Fruit fly (Drosophila melanogaster): ENCODE data around the gene BORCS6.

Gene BORCS6

DNA sequence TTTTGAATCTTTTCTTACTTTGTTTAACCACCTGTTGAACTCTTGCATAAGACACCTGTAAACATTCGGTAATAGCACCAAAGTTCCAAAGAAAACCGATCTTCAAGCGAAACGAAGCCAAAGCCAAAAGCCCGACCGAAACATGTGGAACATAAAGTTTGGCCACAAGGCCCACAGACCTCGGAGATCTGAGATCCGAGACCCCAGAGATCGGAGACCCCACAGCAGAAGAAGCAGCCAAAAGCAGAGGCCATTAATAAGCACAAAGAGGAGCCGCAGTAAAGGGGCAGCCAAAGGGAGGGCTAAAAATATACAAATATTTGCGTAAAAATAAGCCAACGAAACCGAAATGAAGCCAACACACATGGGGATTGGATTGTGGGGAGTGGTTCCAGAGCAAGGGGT is 29.8 kb upstream of the BORCS6 start (continued):
- TF ChIP-seq esn (GFP tag; optimal IDR thresholded peaks at IDR 0.05) (no peak), CG8632 (GFP tag; optimal IDR thresholded peaks at IDR 0.05) (no peak), Eip93F (GFP tag; optimal IDR thresholded peaks at IDR 0.05) (no peak), Sox14 (GFP tag; optimal IDR thresholded peaks at IDR 0.05) (no peak)

DNA sequence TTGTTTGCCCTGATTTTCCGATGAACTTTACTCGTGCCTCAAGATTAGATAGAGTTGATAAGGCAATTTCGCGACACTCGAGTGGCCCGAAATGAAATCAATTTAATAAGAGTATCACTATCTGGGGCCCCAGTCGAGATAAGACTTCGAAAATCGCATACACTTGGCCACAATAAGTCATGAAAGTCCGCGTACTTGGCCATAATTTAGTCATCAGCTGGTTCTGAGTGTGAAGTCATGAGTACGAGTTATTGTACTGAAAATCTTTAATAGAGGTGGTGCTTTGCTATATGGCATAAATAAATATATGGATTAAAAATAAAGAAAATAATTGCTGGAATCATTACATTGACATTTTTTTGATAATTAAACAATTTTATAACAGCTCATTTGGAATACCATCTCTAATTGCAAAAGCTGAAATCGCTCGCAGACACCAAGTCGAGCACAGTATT is 28.9 kb upstream of the BORCS6 start:
- TF ChIP-seq dsx (GFP tag; optimal IDR thresholded peaks at IDR 0.05; ENCODE audit: poor library complexity, severe bottlenecking) (no peak), Hr39 (GFP tag; optimal IDR thresholded peaks at IDR 0.05) (peak; percentile 22), Eip93F (GFP tag; optimal IDR thresholded peaks at IDR 0.05) (peak; percentile 81), Gug (GFP tag; IDR thresholded peaks at IDR 0.05) (no peak), spab (GFP tag; optimal IDR thresholded peaks at IDR 0.05) (no peak), lz (GFP tag; optimal IDR thresholded peaks at IDR 0.05) (peak; percentile 20), eg (GFP tag; IDR thresholded peaks at IDR 0.05) (peak; percentile 55; the same call in 1 of the 3 replicates), vri (GFP tag; optimal IDR thresholded peaks at IDR 0.05) (peak; percentile 68), Eip78C (GFP tag) (peak; percentile 45), esn (GFP tag; optimal IDR thresholded peaks at IDR 0.05) (peak; percentile 63), Blimp-1 (GFP tag; optimal IDR thresholded peaks at IDR 0.05) (no peak), CG15336 (GFP tag; IDR thresholded peaks at IDR 0.05) (peak; percentile 30; the same call in 1 of the 2 replicates), CG31627 (GFP tag; optimal IDR thresholded peaks at IDR 0.05) (peak; percentile 17), CG8319 (GFP tag; optimal IDR thresholded peaks at IDR 0.05) (no peak), Sox15 (GFP tag; optimal IDR thresholded peaks at IDR 0.05) (no peak), Lpt (GFP tag; optimal IDR thresholded peaks at IDR 0.05) (no peak), topi (GFP tag; optimal IDR thresholded peaks at IDR 0.05) (peak; percentile 44), pdm3 (GFP tag; optimal IDR thresholded peaks at IDR 0.05) (peak; percentile 21), CG3919 (GFP tag; optimal IDR thresholded peaks at IDR 0.05) (no peak), Smox (GFP tag; optimal IDR thresholded peaks at IDR 0.05) (peak; percentile 53), CG11902 (GFP tag; optimal IDR thresholded peaks at IDR 0.05) (no peak), CG6792 (GFP tag; optimal IDR thresholded peaks at IDR 0.05) (no peak), Sox102F (GFP tag; optimal IDR thresholded peaks at IDR 0.05) (peak; percentile 45), svp (GFP tag) (peak; percentile 82), cyc (GFP tag; optimal IDR thresholded peaks at IDR 0.05) (peak; percentile 34), dac (GFP tag; optimal IDR thresholded peaks at IDR 0.05) (no peak), Met (GFP tag; optimal IDR thresholded peaks at IDR 0.05) (peak; percentile 64)

DNA sequence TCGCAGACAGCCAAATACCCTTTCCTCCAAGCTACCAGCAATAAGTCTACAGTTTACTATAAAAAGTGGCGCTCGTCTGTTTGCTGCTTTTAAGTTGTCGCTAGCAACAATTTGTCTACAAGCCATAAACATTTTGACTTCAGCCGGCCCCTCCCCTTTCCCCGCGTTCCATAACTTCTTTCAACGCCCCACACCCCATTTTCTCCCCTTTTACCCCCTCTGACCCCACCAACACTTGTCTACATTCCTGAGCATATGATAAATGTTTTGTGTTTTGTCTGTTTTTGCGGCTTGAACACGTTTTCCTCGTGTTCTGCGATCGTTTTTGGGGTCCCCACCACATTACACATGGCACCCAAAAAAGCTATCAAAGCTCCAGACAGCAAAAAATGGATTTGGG is 27.0 kb upstream of the BORCS6 start:
- TF ChIP-seq Sox15 (GFP tag; optimal IDR thresholded peaks at IDR 0.05) = no peak
- no peak for TF ChIP-seq Lpt (GFP tag; optimal IDR thresholded peaks at IDR 0.05)
- TF ChIP-seq CG16779 (tag; optimal IDR thresholded peaks at IDR 0.05) = no peak
- no peak for TF ChIP-seq achi (GFP tag; optimal IDR thresholded peaks at IDR 0.05)
- TF ChIP-seq CG1621 (tag; optimal IDR thresholded peaks at IDR 0.05) = no peak
- TF ChIP-seq acj6 (GFP tag; optimal IDR thresholded peaks at IDR 0.05) = no peak
- TF ChIP-seq pdm3 (GFP tag; optimal IDR thresholded peaks at IDR 0.05) = no peak
- TF ChIP-seq CG6163 (GFP tag; IDR thresholded peaks at IDR 0.05) = no peak
- TF ChIP-seq net (GFP tag; optimal IDR thresholded peaks at IDR 0.05) = no peak
- TF ChIP-seq Hr4 (GFP tag; optimal IDR thresholded peaks at IDR 0.05) = no peak
- TF ChIP-seq Ets21C (GFP tag; optimal IDR thresholded peaks at IDR 0.05) = no peak
- no peak for TF ChIP-seq CG11902 (GFP tag; optimal IDR thresholded peaks at IDR 0.05)
- no peak for TF ChIP-seq CG6808 (GFP tag; optimal IDR thresholded peaks at IDR 0.05)
- TF ChIP-seq Smox (GFP tag; optimal IDR thresholded peaks at IDR 0.05) = no peak
- no peak for TF ChIP-seq CG31627 (GFP tag; optimal IDR thresholded peaks at IDR 0.05)
- no peak for TF ChIP-seq lz (GFP tag; optimal IDR thresholded peaks at IDR 0.05)
- TF ChIP-seq Ets96B (tag; optimal IDR thresholded peaks at IDR 0.05) = no peak
- no peak for TF ChIP-seq CG32006 (GFP tag; optimal IDR thresholded peaks at IDR 0.05)
